Fruit fly (Drosophila melanogaster): Measurements from ENCODE around the gene Ada2b.

Gene Ada2b

DNA sequence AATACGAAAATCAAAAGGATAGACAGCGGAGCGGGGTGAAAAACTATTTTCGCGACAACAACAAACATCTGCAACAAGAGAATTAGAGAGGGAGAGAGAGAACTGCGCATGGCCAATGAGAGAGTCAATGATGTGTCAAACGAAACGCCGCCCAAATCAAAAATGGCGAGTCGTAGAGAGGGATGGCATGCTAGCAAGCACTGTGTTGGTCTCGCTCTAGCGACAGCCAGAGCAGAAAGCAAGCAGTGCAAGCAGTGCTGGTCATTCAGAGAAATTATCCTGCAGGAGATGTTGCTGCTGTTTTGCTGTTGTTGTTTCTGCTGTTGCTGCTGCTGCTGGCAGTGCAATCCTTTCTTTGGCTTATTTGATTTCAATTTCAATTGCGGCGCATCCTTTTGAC lies 49.4 kb downstream of the Ada2b start (continued):
- TF ChIP-seq CG11247 (GFP tag; IDR thresholded peaks at IDR 0.05) (no peak), Atf6 (GFP tag; IDR thresholded peaks at IDR 0.05) (no peak), phol (tag; optimal IDR thresholded peaks at IDR 0.05) (peak; percentile 88), tup (GFP tag; optimal IDR thresholded peaks at IDR 0.05) (no peak), mirr (GFP tag; optimal IDR thresholded peaks at IDR 0.05) (peak; percentile 35), ATbp (GFP tag; optimal IDR thresholded peaks at IDR 0.05) (no peak), CG4617 (GFP tag; optimal IDR thresholded peaks at IDR 0.05; ENCODE audit: borderline replicate concordance) (no peak), Trl (optimal IDR thresholded peaks at IDR 0.05) (peak; percentile 64 to 78), Trl (GFP tag; optimal IDR thresholded peaks at IDR 0.05) (peak; percentile 5), CG15269 (tag; optimal IDR thresholded peaks at IDR 0.05) (no peak), H2.0 (GFP tag; IDR thresholded peaks at IDR 0.05) (no peak), jing (GFP tag; optimal IDR thresholded peaks at IDR 0.05) (peak; percentile 83), CG3065 (GFP tag; optimal IDR thresholded peaks at IDR 0.05) (no peak), dpn (GFP tag; optimal IDR thresholded peaks at IDR 0.05) (no peak), CG14710 (tag; optimal IDR thresholded peaks at IDR 0.05) (no peak), CG7987 (GFP tag; optimal IDR thresholded peaks at IDR 0.05) (no peak), ac (GFP tag; optimal IDR thresholded peaks at IDR 0.05) (no peak), Fer2 (tag; optimal IDR thresholded peaks at IDR 0.05) (no peak), bsh (GFP tag; optimal IDR thresholded peaks at IDR 0.05) (no peak), CG6854 (GFP tag; optimal IDR thresholded peaks at IDR 0.05) (no peak), CoRest (tag; optimal IDR thresholded peaks at IDR 0.05) (peak; percentile 82), CG6765 (GFP tag; optimal IDR thresholded peaks at IDR 0.05) (no peak), HHEX (GFP tag; optimal IDR thresholded peaks at IDR 0.05) (no peak), chinmo (GFP tag; IDR thresholded peaks at IDR 0.05; ENCODE audit: partially characterized antibody) (peak; percentile 89; the same call in 3 of the 4 replicates), CG2678 (tag; optimal IDR thresholded peaks at IDR 0.05) (no peak), pan (optimal IDR thresholded peaks at IDR 0.05) (no peak), pan (GFP tag; optimal IDR thresholded peaks at IDR 0.05 in 1 of 2, IDR thresholded peaks at IDR 0.05 in 1 of 2) (peak in 1 of 2 experiments; percentile 87), gfzf (GFP tag; optimal IDR thresholded peaks at IDR 0.05) (no peak), Sox100B (GFP tag; optimal IDR thresholded peaks at IDR 0.05) (no peak), CG31388 (GFP tag; optimal IDR thresholded peaks at IDR 0.05) (no peak), CG2129 (GFP tag; IDR thresholded peaks at IDR 0.05; ENCODE audit: partially characterized antibody) (no peak), lbe (GFP tag; optimal IDR thresholded peaks at IDR 0.05) (no peak), hbn (GFP tag; IDR thresholded peaks at IDR 0.05; ENCODE audit: partially characterized antibody) (no peak), D19A (tag; optimal IDR thresholded peaks at IDR 0.05) (no peak), CG3838 (GFP tag; optimal IDR thresholded peaks at IDR 0.05) (no peak), HLH54F (GFP tag; optimal IDR thresholded peaks at IDR 0.05) (no peak), CG17361 (GFP tag; IDR thresholded peaks at IDR 0.05) (no peak), CG10431 (GFP tag; optimal IDR thresholded peaks at IDR 0.05) (no peak), CG33557 (GFP tag; optimal IDR thresholded peaks at IDR 0.05) (no peak), kni (GFP tag; optimal IDR thresholded peaks at IDR 0.05) (peak; percentile 26), Atf-2 (GFP tag; optimal IDR thresholded peaks at IDR 0.05) (no peak), yki (optimal IDR thresholded peaks at IDR 0.05) (no peak), chif (GFP tag; optimal IDR thresholded peaks at IDR 0.05) (peak in 1 of 2 experiments; percentile 73), az2 (GFP tag; optimal IDR thresholded peaks at IDR 0.05) (no peak), pfk (GFP tag; optimal IDR thresholded peaks at IDR 0.05) (no peak), CG9817 (tag; optimal IDR thresholded peaks at IDR 0.05) (no peak), CG4360 (GFP tag; IDR thresholded peaks at IDR 0.05) (peak; percentile 97), repo (GFP tag; optimal IDR thresholded peaks at IDR 0.05) (peak; percentile 10), CG12769 (tag; optimal IDR thresholded peaks at IDR 0.05) (peak; percentile 11), Hr51 (GFP tag; optimal IDR thresholded peaks at IDR 0.05) (no peak), Sry-δ (GFP tag; optimal IDR thresholded peaks at IDR 0.05) (no peak)

Measured in whole organism, embryonic.